Fruit fly (Drosophila melanogaster): ENCODE data around the gene Brr2.
A peak's percentile ranks its signal among the peaks of the same experiment; 100 is the strongest.

The Brr2 gene

DNA sequence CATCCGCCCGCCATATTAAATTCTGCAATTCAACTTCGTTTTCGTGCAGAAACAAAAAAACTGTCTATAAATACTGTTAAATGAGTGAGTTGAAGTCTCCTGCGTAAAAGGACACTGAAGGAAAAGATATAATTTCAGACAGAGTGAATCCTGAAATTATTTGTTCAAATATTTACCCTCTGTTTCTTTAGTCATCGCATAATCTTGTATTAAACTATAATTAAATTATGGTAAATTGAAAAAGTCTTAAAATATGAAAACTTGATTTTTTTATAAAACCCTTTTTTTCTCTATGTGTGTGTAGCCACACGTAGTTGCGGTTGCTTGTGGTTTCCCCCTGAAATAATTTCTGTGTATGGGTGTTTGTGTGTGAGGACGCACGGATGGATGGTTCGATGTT, 44.3 kb downstream of the Brr2 start (continued):
- TF ChIP-seq jing (GFP tag; optimal IDR thresholded peaks at IDR 0.05) (no peak), CG33557 (GFP tag; optimal IDR thresholded peaks at IDR 0.05) (no peak), CG13775 (GFP tag; optimal IDR thresholded peaks at IDR 0.05) (no peak), br (optimal IDR thresholded peaks at IDR 0.05) (no peak), CG31224 (GFP tag; IDR thresholded peaks at IDR 0.05) (no peak), CoRest (tag; optimal IDR thresholded peaks at IDR 0.05) (peak; percentile 53), CG7556 (GFP tag; optimal IDR thresholded peaks at IDR 0.05) (peak; percentile 40), H15 (GFP tag; IDR thresholded peaks at IDR 0.05) (no peak), gsb (GFP tag; IDR thresholded peaks at IDR 0.05) (no peak), fd3F (GFP tag; optimal IDR thresholded peaks at IDR 0.05) (peak; percentile 10), ro (GFP tag; IDR thresholded peaks at IDR 0.05) (no peak), sqz (GFP tag; optimal IDR thresholded peaks at IDR 0.05) (no peak), sr (GFP tag; IDR thresholded peaks at IDR 0.05) (no peak), emc (GFP tag; optimal IDR thresholded peaks at IDR 0.05) (no peak), Pdp1 (GFP tag; optimal IDR thresholded peaks at IDR 0.05) (no peak), Dip2 (GFP tag; IDR thresholded peaks at IDR 0.05) (no peak), CG2120 (GFP tag; optimal IDR thresholded peaks at IDR 0.05) (peak; percentile 60), onecut (GFP tag; IDR thresholded peaks at IDR 0.05) (no peak), Mes4 (GFP tag; optimal IDR thresholded peaks at IDR 0.05) (no peak), tna (GFP tag; IDR thresholded peaks at IDR 0.05; ENCODE audit: partially characterized antibody) (no peak), tin (GFP tag; optimal IDR thresholded peaks at IDR 0.05) (peak; percentile 1), CrebB (tag; optimal IDR thresholded peaks at IDR 0.05) (no peak), HHEX (GFP tag; optimal IDR thresholded peaks at IDR 0.05) (peak; percentile 24), crol (GFP tag; IDR thresholded peaks at IDR 0.05) (no peak), Med (GFP tag) (no peak), CG6175 (GFP tag; IDR thresholded peaks at IDR 0.05) (no peak), eyg (GFP tag; optimal IDR thresholded peaks at IDR 0.05) (no peak), CG5245 (GFP tag; optimal IDR thresholded peaks at IDR 0.05) (no peak), aop (GFP tag; IDR thresholded peaks at IDR 0.05) (no peak), CG31365 (tag; optimal IDR thresholded peaks at IDR 0.05) (no peak), knrl (GFP tag; IDR thresholded peaks at IDR 0.05; ENCODE audit: partially characterized antibody) (no peak), CG7839 (tag; optimal IDR thresholded peaks at IDR 0.05) (peak; percentile 63), CG11696 (GFP tag; IDR thresholded peaks at IDR 0.05) (no peak), dpn (GFP tag; optimal IDR thresholded peaks at IDR 0.05) (peak; percentile 9 to 23), CG15479 (GFP tag; optimal IDR thresholded peaks at IDR 0.05) (no peak), tx (GFP tag; optimal IDR thresholded peaks at IDR 0.05) (no peak), CG12769 (tag; optimal IDR thresholded peaks at IDR 0.05) (no peak), Jarid2 (GFP tag; optimal IDR thresholded peaks at IDR 0.05) (no peak), CG30020 (tag; optimal IDR thresholded peaks at IDR 0.05) (no peak), tup (GFP tag; optimal IDR thresholded peaks at IDR 0.05) (no peak), CG18476 (GFP tag; optimal IDR thresholded peaks at IDR 0.05) (no peak), fd102C (GFP tag; optimal IDR thresholded peaks at IDR 0.05) (no peak), run (tag; optimal IDR thresholded peaks at IDR 0.05) (no peak), gce (GFP tag; IDR thresholded peaks at IDR 0.05) (no peak), esg (GFP tag; conservative IDR thresholded peaks at IDR 0.05) (no peak), psq (GFP tag; optimal IDR thresholded peaks at IDR 0.05) (no peak), CG17612 (GFP tag; IDR thresholded peaks at IDR 0.05) (no peak), sd (tag; optimal IDR thresholded peaks at IDR 0.05) (no peak), CG17359 (tag; optimal IDR thresholded peaks at IDR 0.05) (peak; percentile 48), CG1603 (tag; optimal IDR thresholded peaks at IDR 0.05) (no peak), Kr (GFP tag; optimal IDR thresholded peaks at IDR 0.05) (no peak), sna (GFP tag; IDR thresholded peaks at IDR 0.05; ENCODE audit: partially characterized antibody) (no peak)
